Worm (Caenorhabditis elegans) whole organism, mixed stage, embryonic: ENCODE data around the gene npr-27.
A peak's percentile ranks its signal among the peaks of the same experiment; 100 is the strongest.

ENCODE experiments used
- M03D4.4 ChIP-seq: sonication (generic microtip); optimal IDR thresholded peaks from 2 replicates; lab custom pipeline; 2017; ENCODE audit warnings: mild to moderate bottlenecking, missing genetic modification characterization, missing compliant biosample characterization
- bed-3 ChIP-seq: fragments of 200-800 bp; sonication (Bioruptor generic); optimal IDR thresholded peaks from 3 replicates; lab custom pipeline; 2018; ENCODE audit warnings: mild to moderate bottlenecking, missing genetic modification characterization, moderate library complexity, missing compliant biosample characterization
- blmp-1 ChIP-seq: fragments of 150-350 bp; optimal IDR thresholded peaks from 2 replicates; lab custom pipeline; 2014; ENCODE audit warnings: missing biosample characterization, missing genetic modification characterization
- ceh-43 ChIP-seq: fragments of 200-800 bp; sonication (Bioruptor generic); optimal IDR thresholded peaks from 2 replicates; lab custom pipeline; 2018; ENCODE audit warnings: mild to moderate bottlenecking, missing genetic modification characterization, moderate library complexity, missing compliant biosample characterization
- ceh-83 ChIP-seq: fragments of 200-800 bp; sonication (Bioruptor generic); optimal IDR thresholded peaks from 2 replicates; lab custom pipeline; 2018; ENCODE audit warnings: mild to moderate bottlenecking, missing genetic modification characterization, missing compliant biosample characterization
- ces-1 ChIP-seq: fragments of 150-350 bp; optimal IDR thresholded peaks from 2 replicates; lab custom pipeline; 2014; ENCODE audit warnings: missing biosample characterization, missing genetic modification reagents, missing genetic modification characterization
- cnd-1 ChIP-seq: fragments of 200-800 bp; sonication (Bioruptor generic); optimal IDR thresholded peaks from 2 replicates; lab custom pipeline; 2018; ENCODE audit warnings: mild to moderate bottlenecking, missing genetic modification characterization, missing compliant biosample characterization
- drap-1 ChIP-seq: fragments of 200-800 bp; sonication (Bioruptor generic); optimal IDR thresholded peaks from 3 replicates; lab custom pipeline; 2018; ENCODE audit warnings: mild to moderate bottlenecking, missing genetic modification characterization, missing compliant biosample characterization
- elt-1 ChIP-seq: sonication (generic microtip); optimal IDR thresholded peaks from 2 replicates; lab custom pipeline; 2017; ENCODE audit warnings: missing genetic modification characterization, mild to moderate bottlenecking, missing compliant biosample characterization, antibody characterized with exemption, moderate library complexity, borderline replicate concordance; ENCODE audit not compliant: insufficient read depth
- elt-3 ChIP-seq: fragments of 150-350 bp; optimal IDR thresholded peaks from 2 replicates; lab custom pipeline; 2014; ENCODE audit warnings: missing biosample characterization, missing genetic modification characterization
- ham-2 ChIP-seq: fragments of 200-800 bp; sonication (Bioruptor generic); optimal IDR thresholded peaks from 2 replicates; lab custom pipeline; 2018; ENCODE audit warnings: mild to moderate bottlenecking, missing genetic modification characterization, missing compliant biosample characterization
- hlh-1 ChIP-seq: fragments of 150-350 bp; optimal IDR thresholded peaks from 2 replicates; lab custom pipeline; 2014; ENCODE audit warnings: missing biosample characterization, missing genetic modification reagents, missing genetic modification characterization
- lin-13 ChIP-seq: fragments of 150-350 bp; optimal IDR thresholded peaks from 2 replicates; lab custom pipeline; 2014; ENCODE audit warnings: missing biosample characterization, missing genetic modification characterization
- lin-32 ChIP-seq: fragments of 200-800 bp; sonication (Bioruptor generic); optimal IDR thresholded peaks from 2 replicates; lab custom pipeline; 2018; ENCODE audit warnings: mild to moderate bottlenecking, missing genetic modification characterization, missing compliant biosample characterization
- lsy-2 ChIP-seq: fragments of 150-350 bp; optimal IDR thresholded peaks from 2 replicates; lab custom pipeline; 2014; ENCODE audit warnings: missing biosample characterization, missing genetic modification characterization
- mab-5 ChIP-seq: fragments of 150-350 bp; optimal IDR thresholded peaks from 2 replicates; lab custom pipeline; 2014; ENCODE audit warnings: missing biosample characterization, missing genetic modification characterization
- mep-1 ChIP-seq: fragments of 150-350 bp; optimal IDR thresholded peaks from 2 replicates; lab custom pipeline; 2017; ENCODE audit warnings: missing biosample characterization, missing genetic modification reagents, missing genetic modification characterization, inconsistent platforms
- mls-2 ChIP-seq: sonication (generic microtip); optimal IDR thresholded peaks from 2 replicates; lab custom pipeline; 2016; ENCODE audit warnings: mild to moderate bottlenecking, missing genetic modification characterization, moderate library complexity, missing compliant biosample characterization
- nhr-12 ChIP-seq: fragments of 150-350 bp; optimal IDR thresholded peaks from 2 replicates; lab custom pipeline; 2014; ENCODE audit warnings: missing biosample characterization, missing genetic modification characterization
- nhr-2 ChIP-seq: fragments of 150-350 bp; optimal IDR thresholded peaks from 2 replicates; lab custom pipeline; 2014; ENCODE audit warnings: missing biosample characterization, missing genetic modification characterization
- nhr-237 ChIP-seq: fragments of 150-350 bp; optimal IDR thresholded peaks from 2 replicates; lab custom pipeline; 2014; ENCODE audit warnings: missing biosample characterization, missing genetic modification characterization
- nhr-28 ChIP-seq: fragments of 150-350 bp; optimal IDR thresholded peaks from 2 replicates; lab custom pipeline; 2014; ENCODE audit warnings: missing biosample characterization, missing genetic modification characterization
- pha-4 ChIP-seq: fragments of 150-350 bp; optimal IDR thresholded peaks from 2 replicates; lab custom pipeline; 2018; ENCODE audit warnings: missing biosample characterization, missing genetic modification reagents, missing genetic modification characterization
- sem-2 ChIP-seq: fragments of 200-800 bp; sonication (Bioruptor generic); optimal IDR thresholded peaks from 2 replicates; lab custom pipeline; 2018; ENCODE audit warnings: mild to moderate bottlenecking, missing genetic modification characterization, missing compliant biosample characterization
- sptf-1 ChIP-seq: sonication (generic microtip); optimal IDR thresholded peaks from 2 replicates; lab custom pipeline; 2017; ENCODE audit warnings: mild to moderate bottlenecking, missing genetic modification characterization, moderate library complexity, missing compliant biosample characterization
- tbx-8 ChIP-seq: fragments of 200-800 bp; sonication (Bioruptor generic); optimal IDR thresholded peaks from 2 replicates; lab custom pipeline; 2018; ENCODE audit warnings: mild to moderate bottlenecking, missing genetic modification characterization, moderate library complexity, missing compliant biosample characterization
- unc-120 ChIP-seq: sonication (generic microtip); optimal IDR thresholded peaks from 2 replicates; lab custom pipeline; 2017; ENCODE audit warnings: missing genetic modification characterization, missing compliant biosample characterization; ENCODE audit not compliant: poor library complexity, severe bottlenecking
- unc-39 ChIP-seq: fragments of 150-350 bp; optimal IDR thresholded peaks from 2 replicates; lab custom pipeline; 2014; ENCODE audit warnings: missing biosample characterization, missing genetic modification characterization
- unc-62 ChIP-seq: fragments of 150-350 bp; optimal IDR thresholded peaks from 2 replicates; lab custom pipeline; 2014; ENCODE audit warnings: missing biosample characterization, missing genetic modification reagents, missing genetic modification characterization
- zip-8 ChIP-seq: fragments of 150-350 bp; optimal IDR thresholded peaks from 2 replicates; lab custom pipeline; 2014; ENCODE audit warnings: missing biosample characterization, missing genetic modification characterization
- ztf-11 ChIP-seq: fragments of 150-350 bp; optimal IDR thresholded peaks from 2 replicates; lab custom pipeline; 2014; ENCODE audit warnings: missing biosample characterization, missing genetic modification characterization

The npr-27 gene

DNA sequence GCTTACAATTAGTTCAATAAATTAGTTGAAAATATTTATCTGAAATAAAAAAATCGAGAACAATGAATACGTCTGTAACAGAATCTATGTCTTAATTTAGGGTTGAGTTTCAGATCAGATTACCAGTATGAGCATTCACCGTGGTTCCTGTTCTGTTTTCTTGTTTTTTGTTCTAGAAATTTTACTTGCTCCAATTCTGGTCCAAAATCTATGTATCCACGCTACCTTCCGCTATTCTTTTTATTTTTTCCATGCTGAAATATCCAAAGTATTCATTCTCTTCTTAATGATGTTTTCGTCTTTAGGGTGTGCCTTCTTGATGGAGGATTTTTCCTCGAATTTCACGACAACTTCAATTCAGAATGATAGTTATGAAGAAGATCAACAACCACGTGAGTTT lies at the start of gene npr-27:
Gene npr-27, plus strand, starts transcription at position 301 of the 400 bp plus-strand sequence.
- TF ChIP-seq tbx-8 (GFP tag; lab: Kevin White, UChicago) (no peak), sem-2 (GFP tag; lab: Kevin White, UChicago) (no peak), hlh-1 (no peak), ham-2 (GFP tag; lab: Kevin White, UChicago) (no peak), cnd-1 (no peak), lin-32 (GFP tag; lab: Kevin White, UChicago) (no peak), sptf-1 (no peak), nhr-2 (tag; lab: Kevin White, UChicago) (no peak), blmp-1 (no peak), nhr-12 (no peak), M03D4.4 (tag; lab: Kevin White, UChicago) (no peak), drap-1 (GFP tag; lab: Kevin White, UChicago) (no peak), ces-1 (no peak), ceh-83 (GFP tag; lab: Kevin White, UChicago) (no peak), elt-3 (tag; lab: Kevin White, UChicago) (no peak), unc-120 (no peak), nhr-28 (tag; lab: Kevin White, UChicago) (no peak), mls-2 (tag; lab: Kevin White, UChicago) (no peak), mep-1 (tag; lab: Kevin White, UChicago) (no peak), unc-39 (tag; lab: Kevin White, UChicago) (no peak)

DNA sequence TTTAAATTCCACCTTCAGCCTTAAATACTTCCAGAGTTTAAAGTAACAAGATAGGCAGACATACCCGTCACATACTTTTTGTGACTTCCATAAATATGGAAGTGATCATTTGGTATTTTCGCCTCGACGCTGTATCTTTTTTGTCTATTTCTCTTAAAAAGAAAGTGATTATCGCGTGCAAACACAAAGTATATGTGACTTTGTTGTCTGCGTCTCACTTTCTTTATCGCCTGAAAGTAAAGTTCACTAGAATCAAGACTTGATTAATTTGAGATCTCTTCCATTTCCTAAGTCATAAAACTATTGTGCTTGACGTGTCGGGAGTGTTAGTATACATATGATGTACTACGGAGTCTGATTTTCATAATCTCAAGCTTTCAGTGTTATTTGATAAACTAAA lies 47.2 kb upstream of the npr-27 start, which contains the start of gene C06E4.6:
Gene C06E4.6, minus strand, starts transcription at position 51 of the 400 bp plus-strand sequence.
- TF ChIP-seq pha-4 (tag; lab: Kevin White, UChicago) = no peak
- TF ChIP-seq sptf-1 = no peak
- no peak for TF ChIP-seq bed-3 (GFP tag; lab: Kevin White, UChicago)
- TF ChIP-seq mls-2 (tag; lab: Kevin White, UChicago) = no peak
- TF ChIP-seq ztf-11 (tag; lab: Kevin White, UChicago) = no peak
- no peak for TF ChIP-seq ham-2 (GFP tag; lab: Kevin White, UChicago)
- no peak for TF ChIP-seq mab-5 (tag; lab: Kevin White, UChicago)
- no peak for TF ChIP-seq nhr-12
- no peak for TF ChIP-seq sem-2 (GFP tag; lab: Kevin White, UChicago)
- TF ChIP-seq, all 35 proteins: peak for 0

DNA sequence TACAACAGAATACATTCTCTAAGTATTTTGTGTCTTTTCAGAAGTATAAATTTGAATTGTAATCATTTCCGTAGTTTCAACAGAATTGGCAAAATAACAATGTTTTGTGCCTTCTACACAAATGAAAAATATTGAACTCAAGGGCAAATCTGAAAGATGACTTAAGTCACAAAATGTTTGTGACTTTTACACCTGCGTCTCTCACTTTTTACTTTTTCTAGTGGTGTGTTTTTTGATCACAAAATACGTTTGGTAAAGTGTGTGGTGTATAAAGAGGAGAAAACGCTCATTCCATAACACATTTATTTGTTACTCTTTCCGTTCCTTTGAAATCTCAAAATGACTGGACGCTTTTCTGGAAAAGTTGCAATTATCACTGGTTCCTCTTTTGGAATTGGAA lies 44.8 kb upstream of the npr-27 start, which contains the start of gene C06E4.3:
Gene C06E4.3, plus strand, starts transcription at position 289 of the 400 bp plus-strand sequence.
- no peak for TF ChIP-seq blmp-1
- TF ChIP-seq nhr-12 = no peak
- TF ChIP-seq ham-2 (GFP tag; lab: Kevin White, UChicago) = no peak
- TF ChIP-seq lin-32 (GFP tag; lab: Kevin White, UChicago) = no peak
- TF ChIP-seq mep-1 (tag; lab: Kevin White, UChicago) = no peak
- no peak for TF ChIP-seq drap-1 (GFP tag; lab: Kevin White, UChicago)
- no peak for TF ChIP-seq nhr-2 (tag; lab: Kevin White, UChicago)
- TF ChIP-seq ztf-11 (tag; lab: Kevin White, UChicago) = no peak
- TF ChIP-seq mab-5 (tag; lab: Kevin White, UChicago) = no peak
- TF ChIP-seq unc-120 = no peak
- no peak for TF ChIP-seq sptf-1
- no peak for TF ChIP-seq mls-2 (tag; lab: Kevin White, UChicago)
- no peak for TF ChIP-seq lin-13 (tag; lab: Kevin White, UChicago)
- TF ChIP-seq, all 35 proteins: peak for 0

DNA sequence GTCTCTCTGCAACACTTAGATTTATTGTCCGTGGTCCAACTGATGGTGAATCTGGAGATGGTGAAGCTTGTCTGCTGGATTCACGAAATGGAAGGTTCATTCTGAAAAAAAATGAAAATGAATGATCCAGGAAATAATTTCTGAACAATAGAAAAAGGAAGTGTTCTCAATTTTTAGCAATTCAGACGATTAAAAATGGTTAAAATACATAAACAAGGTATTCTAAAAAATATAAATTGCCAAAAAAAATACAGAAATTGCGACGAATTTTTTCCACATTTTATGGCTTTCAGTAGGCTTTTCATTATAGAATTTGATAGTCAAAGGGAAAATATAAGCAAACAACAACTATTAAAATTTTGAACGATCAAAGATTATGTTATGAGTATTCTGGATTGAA lies 42.3 kb upstream of the npr-27 start, which contains the start of gene glb-2:
Gene glb-2, minus strand, starts transcription at position 101 of the 400 bp plus-strand sequence.
- TF ChIP-seq unc-62 = no peak
- no peak for TF ChIP-seq ces-1
- TF ChIP-seq unc-120 = no peak
- TF ChIP-seq ceh-43 (GFP tag; lab: Kevin White, UChicago) = no peak
- TF ChIP-seq lsy-2 (tag; lab: Kevin White, UChicago) = no peak
- TF ChIP-seq nhr-2 (tag; lab: Kevin White, UChicago) = no peak
- no peak for TF ChIP-seq ham-2 (GFP tag; lab: Kevin White, UChicago)

DNA sequence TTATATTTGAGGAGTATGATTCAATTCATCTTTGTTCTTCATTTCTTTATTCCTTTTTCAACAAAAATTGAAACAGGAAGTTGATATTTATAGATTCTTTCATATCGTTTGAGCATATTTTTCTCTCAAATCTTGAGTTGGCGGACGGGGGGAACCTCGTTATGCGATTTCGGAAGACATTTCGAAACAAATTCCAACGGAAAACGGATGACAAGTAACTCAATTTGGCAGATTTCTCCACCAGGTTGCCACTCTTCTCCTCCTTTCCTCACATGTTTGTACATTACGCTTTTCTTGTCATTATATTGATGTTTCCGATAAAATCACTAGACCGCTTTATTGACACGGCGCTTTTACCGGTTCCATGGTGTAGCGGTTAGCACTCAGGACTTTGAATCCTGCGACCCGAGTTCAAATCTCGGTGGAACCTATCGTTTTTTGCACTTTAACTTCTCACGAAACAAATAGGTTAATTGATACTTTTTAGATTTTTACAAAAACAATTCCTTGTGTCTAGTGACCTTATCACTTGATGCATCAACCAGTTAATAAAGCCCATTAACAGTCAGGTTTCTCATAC lies 30.4 kb upstream of the npr-27 start:
- TF ChIP-seq ces-1 (peak; percentile 76), unc-120 (no peak)

DNA sequence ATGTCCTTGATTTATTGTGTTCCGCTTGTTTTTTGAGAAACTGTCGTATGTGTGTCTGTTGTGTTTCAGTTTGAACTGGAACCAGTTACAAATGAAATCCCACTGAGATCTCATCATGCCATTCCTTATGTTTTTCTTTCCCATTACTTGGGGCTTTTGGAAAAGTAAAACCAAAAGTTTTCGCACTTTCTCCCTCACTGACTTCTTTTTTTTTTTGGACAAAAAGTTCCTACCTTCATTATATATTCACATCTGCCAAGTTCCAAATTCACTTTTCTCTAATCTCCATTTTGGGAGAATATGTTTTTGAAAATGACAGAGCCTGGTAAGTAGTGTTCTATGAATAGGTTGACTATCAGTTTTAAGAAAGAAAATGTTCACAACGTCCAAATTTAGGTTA lies 28.8 kb upstream of the npr-27 start, which contains the start of gene C06E4.2:
Gene C06E4.2, plus strand, starts transcription at position 301 of the 400 bp plus-strand sequence.
- TF ChIP-seq ham-2 (GFP tag; lab: Kevin White, UChicago) (no peak), nhr-12 (no peak), bed-3 (GFP tag; lab: Kevin White, UChicago) (no peak), ceh-83 (GFP tag; lab: Kevin White, UChicago) (no peak), unc-39 (tag; lab: Kevin White, UChicago) (no peak), cnd-1 (no peak), pha-4 (tag; lab: Kevin White, UChicago) (no peak), nhr-237 (tag; lab: Kevin White, UChicago) (no peak), elt-3 (tag; lab: Kevin White, UChicago) (no peak), blmp-1 (no peak), elt-1 (tag; lab: Kevin White, UChicago) (no peak), mls-2 (tag; lab: Kevin White, UChicago) (no peak), zip-8 (tag; lab: Kevin White, UChicago) (no peak), unc-62 (no peak), M03D4.4 (tag; lab: Kevin White, UChicago) (no peak), sem-2 (GFP tag; lab: Kevin White, UChicago) (no peak), lsy-2 (tag; lab: Kevin White, UChicago) (no peak)
